ENCODE assay signal across 4 worm cellular contexts in the genomic region with DNA sequence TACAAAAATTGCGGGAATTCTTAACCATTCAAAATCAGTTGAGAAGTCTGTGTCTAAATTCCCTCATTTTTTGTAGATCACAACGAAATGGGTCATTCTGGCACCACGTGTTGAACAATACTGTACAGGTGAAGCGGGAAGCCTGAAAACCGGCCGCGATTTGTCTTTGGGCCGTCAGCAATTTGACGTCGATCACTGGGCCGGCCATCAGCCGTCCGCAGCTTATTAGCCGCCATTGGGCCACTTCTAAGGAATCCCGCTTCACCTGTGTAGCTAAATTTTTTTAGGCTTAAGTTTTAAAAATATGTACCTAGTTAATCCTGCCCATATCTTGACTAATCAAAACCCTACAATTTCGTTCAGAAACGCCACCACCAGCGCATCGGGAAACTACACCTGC.
TF ChIP-seq lines count a peak whose summit lies in the region.

No protein-coding gene starts in this region.

TF ChIP-seq in whole organism, L4 larva, 104 proteins besides CTCF, POLR2A, EP300 and RAD21:
- TF ChIP-seq ceh-32 (tag; optimal IDR thresholded peaks at IDR 0.05; lab: Kevin White, UChicago; ENCODE audit: poor library complexity) (no peak), dmd-8 (GFP tag; IDR thresholded peaks at IDR 0.05; lab: Robert Waterston, UW) (peak; percentile 10; the same call in 1 of the 2 replicates), egl-43 (GFP tag; IDR thresholded peaks at IDR 0.05; lab: Robert Waterston, UW) (peak; percentile 40; the same call in 1 of the 2 replicates), daf-8 (GFP tag; IDR thresholded peaks at IDR 0.05; lab: Robert Waterston, UW) (0 out of 2 replicates have a peak, but pooled peaks have one; percentile 9), spr-3 (GFP tag; optimal IDR thresholded peaks at IDR 0.05; lab: Kevin White, UChicago) (no peak), Y75B8A.6 (GFP tag; IDR thresholded peaks at IDR 0.05; lab: Robert Waterston, UW) (no peak), nhr-25 (tag; optimal IDR thresholded peaks at IDR 0.05; lab: Kevin White, UChicago; ENCODE audit: borderline replicate concordance, insufficient read depth) (no peak), set-16 (GFP tag; IDR thresholded peaks at IDR 0.05; lab: Robert Waterston, UW) (peak; percentile 26; the same call in 1 of the 2 replicates), daf-19 (GFP tag; conservative IDR thresholded peaks at IDR 0.05; lab: Robert Waterston, UW) (no peak), mes-2 (tag; optimal IDR thresholded peaks at IDR 0.05; lab: Kevin White, UChicago; ENCODE audit: poor library complexity, severe bottlenecking) (no peak), aha-1 (tag; lab: Kevin White, UChicago) (peak; percentile 95), nhr-48 (tag; optimal IDR thresholded peaks at IDR 0.05; lab: Kevin White, UChicago) (no peak), zag-1 (tag; optimal IDR thresholded peaks at IDR 0.05; lab: Kevin White, UChicago) (no peak), madf-5 (GFP tag; IDR thresholded peaks at IDR 0.05; lab: Robert Waterston, UW) (0 out of 4 replicates have a peak, but pooled peaks of 1 of the 2 experiments have one; percentile 35), unc-62 (GFP tag; optimal IDR thresholded peaks at IDR 0.05 in 1 of 2; lab: Kevin White, UChicago) (peak in 1 of 2 experiments; percentile 75), unc-62 (tag; optimal IDR thresholded peaks at IDR 0.05; lab: Kevin White, UChicago) (no peak)

TF ChIP-seq in whole organism, late embryonic, 69 proteins besides CTCF, POLR2A, EP300 and RAD21:
- TF ChIP-seq nfya-1 (tag; optimal IDR thresholded peaks at IDR 0.05; lab: Kevin White, UChicago) (no peak), lim-6 (tag; optimal IDR thresholded peaks at IDR 0.05; lab: Kevin White, UChicago) (peak; percentile 3)

TF ChIP-seq in whole organism, mixed stage, embryonic, 35 proteins besides CTCF, POLR2A, EP300 and RAD21:
- TF ChIP-seq bed-3 (GFP tag; optimal IDR thresholded peaks at IDR 0.05; lab: Kevin White, UChicago) (no peak), ham-2 (GFP tag; optimal IDR thresholded peaks at IDR 0.05; lab: Kevin White, UChicago) (peak; percentile 4)

TF ChIP-seq in whole organism, young adult, 124 proteins besides CTCF, POLR2A, EP300 and RAD21:
- TF ChIP-seq cebp-1 (GFP tag; IDR thresholded peaks at IDR 0.05; lab: Robert Waterston, UW): no peak
- TF ChIP-seq cebp-1 (tag; optimal IDR thresholded peaks at IDR 0.05; lab: Kevin White, UChicago): no peak
- no peak for TF ChIP-seq Y79H2A.3 (GFP tag; conservative IDR thresholded peaks at IDR 0.05; lab: Robert Waterston, UW)
- no peak for TF ChIP-seq ama-1 (optimal IDR thresholded peaks at IDR 0.05; lab: Kevin White, UChicago)
- TF ChIP-seq ama-1 (GFP tag; optimal IDR thresholded peaks at IDR 0.05; lab: Kevin White, UChicago): no peak
- TF ChIP-seq D2030.7 (GFP tag; IDR thresholded peaks at IDR 0.05; lab: Robert Waterston, UW): no peak
- no peak for TF ChIP-seq nhr-120 (GFP tag; IDR thresholded peaks at IDR 0.05; lab: Robert Waterston, UW)
- TF ChIP-seq zfh-2 (GFP tag; conservative IDR thresholded peaks at IDR 0.05; lab: Robert Waterston, UW): peak; percentile 63; the same call in 1 of the 2 replicates
- TF ChIP-seq egrh-3 (GFP tag; IDR thresholded peaks at IDR 0.05; lab: Robert Waterston, UW): no peak
- TF ChIP-seq madf-3 (GFP tag; IDR thresholded peaks at IDR 0.05; lab: Robert Waterston, UW): 0 out of 2 replicates have a peak, but pooled peaks have one; percentile 0
- peak; percentile 38; the same call in 1 of the 2 replicates for TF ChIP-seq ekl-4 (GFP tag; IDR thresholded peaks at IDR 0.05; lab: Robert Waterston, UW)
- no peak for TF ChIP-seq B0336.3 (GFP tag; IDR thresholded peaks at IDR 0.05; lab: Robert Waterston, UW)
- peak; percentile 19 for TF ChIP-seq fkh-3 (tag; optimal IDR thresholded peaks at IDR 0.05; lab: Kevin White, UChicago)
